Fruit fly (Drosophila melanogaster) whole organism, prepupa: ENCODE data around the gene CG43168.

ENCODE experiments used
- Blimp-1 ChIP-seq: fragments of 200-800 bp; sonication (Bioruptor generic); optimal IDR thresholded peaks from 3 replicates; lab custom pipeline; 2017; ENCODE audit warnings: missing biosample characterization, missing genetic modification characterization, mild to moderate bottlenecking, moderate library complexity, missing genetic modification reagents
- CG10631 ChIP-seq: fragments of 200-800 bp; sonication (Bioruptor generic); optimal IDR thresholded peaks from 2 replicates; lab custom pipeline; 2016; ENCODE audit warnings: missing biosample characterization, missing genetic modification characterization
- CG10669 ChIP-seq: fragments of 200-800 bp; sonication (Bioruptor generic); optimal IDR thresholded peaks from 3 replicates; lab custom pipeline; 2018; ENCODE audit warnings: missing biosample characterization, mild to moderate bottlenecking, missing genetic modification characterization, moderate library complexity
- CG11294 ChIP-seq: fragments of 200-800 bp; sonication (Bioruptor generic); IDR thresholded peaks from 2 replicates; pipeline ENCODE4 v1.3.6; 2022; ENCODE audit warnings: missing biosample characterization, missing genetic modification characterization
- CG11762 ChIP-seq: fragments of 200-800 bp; sonication (Bioruptor generic); optimal IDR thresholded peaks from 3 replicates; lab custom pipeline; 2016; ENCODE audit warnings: missing biosample characterization, missing genetic modification characterization; ENCODE audit not compliant: insufficient read depth
- CG15336 ChIP-seq: fragments of 200-800 bp; sonication (Bioruptor generic); IDR thresholded peaks from 2 replicates; pipeline ENCODE4 v1.3.6; 2022; ENCODE audit warnings: missing biosample characterization, missing genetic modification characterization
- CG1621 ChIP-seq: fragments of 200-800 bp; sonication (Bioruptor generic); optimal IDR thresholded peaks from 3 replicates; lab custom pipeline; 2018; ENCODE audit warnings: missing biosample characterization, mild to moderate bottlenecking, missing genetic modification characterization
- CG3032 ChIP-seq: fragments of 200-800 bp; optimal IDR thresholded peaks from 2 replicates; lab custom pipeline; 2019; ENCODE audit warnings: missing biosample characterization, mild to moderate bottlenecking, missing genetic modification characterization, moderate library complexity
- CG31627 ChIP-seq: fragments of 200-800 bp; sonication (Bioruptor generic); optimal IDR thresholded peaks from 3 replicates; lab custom pipeline; 2016; ENCODE audit warnings: missing biosample characterization, missing genetic modification characterization
- CG32006 ChIP-seq: fragments of 200-800 bp; sonication (Bioruptor generic); optimal IDR thresholded peaks from 3 replicates; lab custom pipeline; 2017; ENCODE audit warnings: missing biosample characterization, mild to moderate bottlenecking, missing genetic modification characterization
- CG3919 ChIP-seq: fragments of 200-800 bp; sonication (Bioruptor generic); optimal IDR thresholded peaks from 3 replicates; lab custom pipeline; 2016; ENCODE audit warnings: missing biosample characterization, missing genetic modification characterization
- CG4318 ChIP-seq: fragments of 200-800 bp; sonication (Bioruptor generic); optimal IDR thresholded peaks from 3 replicates; lab custom pipeline; 2017; ENCODE audit warnings: missing biosample characterization, mild to moderate bottlenecking, missing genetic modification characterization
- CG6163 ChIP-seq: fragments of 200-800 bp; sonication (Bioruptor generic); IDR thresholded peaks from 3 replicates; pipeline ENCODE4 v1.3.6; 2022; ENCODE audit warnings: missing biosample characterization, missing genetic modification characterization
- CG6276 ChIP-seq: fragments of 200-800 bp; sonication (Bioruptor generic); optimal IDR thresholded peaks from 2 replicates; lab custom pipeline; 2017; ENCODE audit warnings: missing biosample characterization, mild to moderate bottlenecking, missing genetic modification characterization
- CG6808 ChIP-seq: fragments of 200-800 bp; sonication (Bioruptor generic); optimal IDR thresholded peaks from 3 replicates; lab custom pipeline; 2017; ENCODE audit warnings: missing biosample characterization, missing genetic modification characterization, mild to moderate bottlenecking, moderate library complexity, missing genetic modification reagents
- CG6854 ChIP-seq: fragments of 200-800 bp; sonication (Bioruptor generic); optimal IDR thresholded peaks from 2 replicates; lab custom pipeline; 2017; ENCODE audit warnings: missing biosample characterization, mild to moderate bottlenecking, missing genetic modification characterization
- CG7368 ChIP-seq: fragments of 200-800 bp; sonication (Bioruptor generic); optimal IDR thresholded peaks from 3 replicates; lab custom pipeline; 2016; ENCODE audit warnings: missing biosample characterization, missing genetic modification characterization
- CG8119 ChIP-seq: fragments of 200-800 bp; sonication (Bioruptor generic); IDR thresholded peaks from 3 replicates; pipeline ENCODE4 v1.3.6; 2022; ENCODE audit warnings: missing biosample characterization, missing genetic modification characterization
- CG8319 ChIP-seq: fragments of 200-800 bp; sonication (Bioruptor generic); optimal IDR thresholded peaks from 3 replicates; lab custom pipeline; 2016; ENCODE audit warnings: missing biosample characterization, missing genetic modification characterization
- CG8632 ChIP-seq: fragments of 200-800 bp; sonication (Bioruptor generic); optimal IDR thresholded peaks from 3 replicates; lab custom pipeline; 2016; ENCODE audit warnings: missing biosample characterization, missing genetic modification characterization
- CG9139 ChIP-seq: fragments of 200-800 bp; sonication (Bioruptor generic); optimal IDR thresholded peaks from 3 replicates; lab custom pipeline; 2017; ENCODE audit warnings: missing biosample characterization, mild to moderate bottlenecking, missing genetic modification characterization
- Eip93F ChIP-seq: fragments of 200-800 bp; sonication (Bioruptor generic); optimal IDR thresholded peaks from 2 replicates; lab custom pipeline; 2016; ENCODE audit warnings: missing biosample characterization, mild to moderate bottlenecking, missing genetic modification characterization
- Ets21C ChIP-seq: fragments of 200-800 bp; sonication (Bioruptor generic); optimal IDR thresholded peaks from 3 replicates; lab custom pipeline; 2016; ENCODE audit warnings: missing biosample characterization, missing genetic modification characterization
- Ets96B ChIP-seq: fragments of 200-800 bp; optimal IDR thresholded peaks from 2 replicates; lab custom pipeline; 2019; ENCODE audit warnings: missing biosample characterization, mild to moderate bottlenecking, missing genetic modification characterization, moderate library complexity
- Gug ChIP-seq: fragments of 200-800 bp; sonication (Bioruptor generic); IDR thresholded peaks from 2 replicates; pipeline ENCODE4 v1.3.6; 2022; ENCODE audit warnings: missing biosample characterization, missing genetic modification characterization
- Hr38 ChIP-seq: sonication (Bioruptor generic); optimal IDR thresholded peaks from 2 replicates; lab custom pipeline; 2016; ENCODE audit warnings: missing biosample characterization, missing genetic modification characterization
- Hr4 ChIP-seq: fragments of 200-800 bp; sonication (Bioruptor generic); optimal IDR thresholded peaks from 3 replicates; lab custom pipeline; 2016; ENCODE audit warnings: missing biosample characterization, missing genetic modification characterization
- Lpt ChIP-seq: fragments of 200-800 bp; sonication (Bioruptor generic); optimal IDR thresholded peaks from 3 replicates; lab custom pipeline; 2016; ENCODE audit warnings: missing biosample characterization, missing genetic modification characterization
- OdsH ChIP-seq: fragments of 200-800 bp; sonication (Bioruptor generic); optimal IDR thresholded peaks from 3 replicates; lab custom pipeline; 2016; ENCODE audit warnings: missing biosample characterization, missing genetic modification characterization
- Smox ChIP-seq: fragments of 200-800 bp; sonication (Bioruptor generic); optimal IDR thresholded peaks from 3 replicates; lab custom pipeline; 2016; ENCODE audit warnings: missing biosample characterization, missing genetic modification characterization
- Sox102F ChIP-seq: fragments of 200-800 bp; sonication (Bioruptor generic); optimal IDR thresholded peaks from 2 replicates; lab custom pipeline; 2016; ENCODE audit warnings: missing biosample characterization, mild to moderate bottlenecking, missing genetic modification characterization
- Sox14 ChIP-seq: fragments of 200-800 bp; sonication (Bioruptor generic); optimal IDR thresholded peaks from 3 replicates; lab custom pipeline; 2016; ENCODE audit warnings: missing biosample characterization, missing genetic modification characterization
- achi ChIP-seq: fragments of 200-800 bp; sonication (Bioruptor generic); optimal IDR thresholded peaks from 3 replicates; lab custom pipeline; 2016; ENCODE audit warnings: missing biosample characterization, missing genetic modification characterization
- dac ChIP-seq: fragments of 200-800 bp; sonication (Bioruptor generic); optimal IDR thresholded peaks from 2 replicates; lab custom pipeline; 2017; ENCODE audit warnings: missing biosample characterization, mild to moderate bottlenecking, missing genetic modification characterization
- dsx ChIP-seq: fragments of 200-800 bp; optimal IDR thresholded peaks from 3 replicates; lab custom pipeline; 2019; ENCODE audit warnings: missing biosample characterization, mild to moderate bottlenecking, missing genetic modification characterization, moderate library complexity; ENCODE audit not compliant: poor library complexity, severe bottlenecking
- eg ChIP-seq: fragments of 200-800 bp; sonication (Bioruptor generic); IDR thresholded peaks from 3 replicates; pipeline ENCODE4 v1.3.6; 2022; ENCODE audit warnings: missing biosample characterization, missing genetic modification characterization
- fd59A ChIP-seq: fragments of 200-800 bp; sonication (Bioruptor generic); optimal IDR thresholded peaks from 2 replicates; lab custom pipeline; 2017; ENCODE audit warnings: missing biosample characterization, mild to moderate bottlenecking, missing genetic modification characterization, missing genetic modification reagents
- fd85E ChIP-seq: fragments of 200-800 bp; sonication (Bioruptor generic); optimal IDR thresholded peaks from 3 replicates; lab custom pipeline; 2016; ENCODE audit warnings: missing biosample characterization, missing genetic modification characterization
- fkh ChIP-seq: fragments of 200-800 bp; sonication (Bioruptor generic); optimal IDR thresholded peaks from 3 replicates; lab custom pipeline; 2017; ENCODE audit warnings: missing biosample characterization, mild to moderate bottlenecking, missing genetic modification characterization, moderate library complexity
- lz ChIP-seq: fragments of 200-800 bp; sonication (Bioruptor generic); optimal IDR thresholded peaks from 3 replicates; lab custom pipeline; 2016; ENCODE audit warnings: missing biosample characterization, missing genetic modification characterization
- net ChIP-seq: fragments of 200-800 bp; sonication (Bioruptor generic); optimal IDR thresholded peaks from 3 replicates; lab custom pipeline; 2016; ENCODE audit warnings: missing biosample characterization, missing genetic modification characterization
- pdm3 ChIP-seq: fragments of 200-800 bp; sonication (Bioruptor generic); optimal IDR thresholded peaks from 3 replicates; lab custom pipeline; 2016; ENCODE audit warnings: missing biosample characterization, missing genetic modification characterization
- spab ChIP-seq: fragments of 200-800 bp; sonication (Bioruptor generic); optimal IDR thresholded peaks from 2 replicates; lab custom pipeline; 2017; ENCODE audit warnings: missing biosample characterization, mild to moderate bottlenecking, missing genetic modification characterization, missing genetic modification reagents
- ss ChIP-seq, 2 experiments: fragments of 200-800 bp; sonication (Bioruptor generic); optimal IDR thresholded peaks; 2 replicates in 1 of 2; 3 replicates in 1 of 2; lab custom pipeline; 2017 to 2018; ENCODE audit warnings: mild to moderate bottlenecking in 2 of 2, missing biosample characterization in 2 of 2, missing genetic modification characterization in 2 of 2, moderate library complexity in 1 of 2
- svp ChIP-seq: fragments of 200-800 bp; sonication (Bioruptor generic); peaks from one replicate; lab custom pipeline; 2016; ENCODE audit warnings: missing biosample characterization, missing genetic modification characterization
- topi ChIP-seq: fragments of 200-800 bp; sonication (Bioruptor generic); optimal IDR thresholded peaks from 3 replicates; lab custom pipeline; 2016; ENCODE audit warnings: missing biosample characterization, missing genetic modification characterization
- vri ChIP-seq: fragments of 200-800 bp; sonication (Bioruptor generic); optimal IDR thresholded peaks from 3 replicates; lab custom pipeline; 2016; ENCODE audit warnings: missing biosample characterization, mild to moderate bottlenecking, missing genetic modification characterization

Gene CG43168

dm6 chr3L:6270283-6270682 is 5.3 kb upstream of the CG43168 start (continued):
- TF ChIP-seq Sox14 (GFP tag; lab: Kevin White, UChicago) (peak; percentile 29), CG9139 (GFP tag; lab: Kevin White, UChicago) (no peak), CG11294 (no peak), ss (GFP tag; optimal IDR thresholded peaks at IDR 0.05; lab: Kevin White, UChicago) (peak in 1 of 2 experiments; percentile 31), fd85E (no peak), topi (GFP tag; lab: Kevin White, UChicago) (peak; percentile 68), OdsH (GFP tag; lab: Kevin White, UChicago) (peak; percentile 59), CG1621 (tag; lab: Kevin White, UChicago) (no peak), CG3032 (tag; lab: Kevin White, UChicago) (no peak), Lpt (no peak), Hr38 (GFP tag; lab: Kevin White, UChicago) (no peak), CG8119 (GFP tag; lab: Robert Waterston, UW) (no peak), Smox (GFP tag; lab: Kevin White, UChicago) (peak; percentile 54), lz (GFP tag; lab: Kevin White, UChicago) (peak; percentile 30), CG6163 (GFP tag; lab: Robert Waterston, UW) (peak; percentile 21; the same call in 1 of the 3 replicates), Ets96B (tag; lab: Kevin White, UChicago) (peak; percentile 54), eg (GFP tag; lab: Robert Waterston, UW) (no peak), fd59A (GFP tag; lab: Kevin White, UChicago) (no peak), CG6276 (GFP tag; lab: Kevin White, UChicago) (no peak)

- no peak for TF ChIP-seq Blimp-1 (GFP tag; lab: Kevin White, UChicago)
- TF ChIP-seq Sox14 (GFP tag; lab: Kevin White, UChicago), result no peak
- TF ChIP-seq CG32006, result peak; percentile 15
- TF ChIP-seq Hr38 (GFP tag; lab: Kevin White, UChicago), result peak; percentile 3
- TF ChIP-seq CG6854 (GFP tag; lab: Kevin White, UChicago), result no peak
- TF ChIP-seq dsx (GFP tag; lab: Kevin White, UChicago), result no peak
- no peak for TF ChIP-seq CG3919 (GFP tag; lab: Kevin White, UChicago)
- no peak for TF ChIP-seq Eip93F (GFP tag; lab: Kevin White, UChicago)
- TF ChIP-seq achi (GFP tag; lab: Kevin White, UChicago), result no peak
- no peak for TF ChIP-seq CG1621 (tag; lab: Kevin White, UChicago)
- TF ChIP-seq Ets21C (GFP tag; lab: Kevin White, UChicago), result no peak
- TF ChIP-seq spab (GFP tag; lab: Kevin White, UChicago), result no peak
- peak; percentile 40; the same call in 1 of the 2 replicates for TF ChIP-seq CG11294
- no peak for TF ChIP-seq Hr4 (GFP tag; lab: Kevin White, UChicago)
- TF ChIP-seq CG10669, result no peak
- TF ChIP-seq CG8319 (GFP tag; lab: Kevin White, UChicago), result no peak
- no peak for TF ChIP-seq fkh (GFP tag; lab: Kevin White, UChicago)
- TF ChIP-seq CG3032 (tag; lab: Kevin White, UChicago), result no peak
- TF ChIP-seq fd59A (GFP tag; lab: Kevin White, UChicago), result no peak
- TF ChIP-seq CG7368, result no peak
- TF ChIP-seq CG6163 (GFP tag; lab: Robert Waterston, UW), result peak; percentile 32; the same call in 1 of the 3 replicates
- peak; percentile 64 for TF ChIP-seq Lpt
- no peak for TF ChIP-seq OdsH (GFP tag; lab: Kevin White, UChicago)
- peak; percentile 86 for TF ChIP-seq CG15336 (GFP tag; lab: Robert Waterston, UW)
- no peak for TF ChIP-seq ss (GFP tag; optimal IDR thresholded peaks at IDR 0.05; lab: Kevin White, UChicago)
- TF ChIP-seq eg (GFP tag; lab: Robert Waterston, UW), result peak; percentile 78
- no peak for TF ChIP-seq Smox (GFP tag; lab: Kevin White, UChicago)
- no peak for TF ChIP-seq fd85E
- TF ChIP-seq svp (GFP tag; lab: Kevin White, UChicago), result no peak
- no peak for TF ChIP-seq CG10631 (GFP tag; lab: Kevin White, UChicago)
- TF ChIP-seq CG4318, result no peak
- no peak for TF ChIP-seq CG8632 (GFP tag; lab: Kevin White, UChicago)
- no peak for TF ChIP-seq Gug
- peak; percentile 53 for TF ChIP-seq net (GFP tag; lab: Kevin White, UChicago)
- no peak for TF ChIP-seq lz (GFP tag; lab: Kevin White, UChicago)
- no peak for TF ChIP-seq dac (GFP tag; lab: Kevin White, UChicago)
- TF ChIP-seq vri, result no peak
- no peak for TF ChIP-seq topi (GFP tag; lab: Kevin White, UChicago)
- TF ChIP-seq CG6808 (GFP tag; lab: Kevin White, UChicago), result no peak
- no peak for TF ChIP-seq CG11762 (GFP tag; lab: Kevin White, UChicago)
- peak; percentile 88 for TF ChIP-seq CG8119 (GFP tag; lab: Robert Waterston, UW)
- no peak for TF ChIP-seq pdm3 (GFP tag; lab: Kevin White, UChicago)
- TF ChIP-seq Sox102F (GFP tag; lab: Kevin White, UChicago), result no peak
- TF ChIP-seq CG31627 (GFP tag; lab: Kevin White, UChicago), result no peak
These were observed 658 bp upstream of the CG43168 start for dm6 chr3L:6274929-6275328.
